Worm (Caenorhabditis elegans) whole organism, early embryonic: ENCODE results near the gene acp-2.

ENCODE experiments used
- aly-1 ChIP-seq: sonication (generic microtip); optimal IDR thresholded peaks from 2 replicates; lab custom pipeline; 2016; ENCODE audit warnings: missing genetic modification characterization, missing compliant biosample characterization
- ama-1 ChIP-seq: fragments of 150-350 bp; optimal IDR thresholded peaks from 2 replicates; lab custom pipeline; 2014
- ceh-13 ChIP-seq: fragments of 200-800 bp; sonication (Bioruptor generic); optimal IDR thresholded peaks from 2 replicates; lab custom pipeline; 2018; ENCODE audit warnings: mild to moderate bottlenecking, missing genetic modification characterization, missing compliant biosample characterization
- ceh-36 ChIP-seq: sonication (generic microtip); optimal IDR thresholded peaks from 2 replicates; lab custom pipeline; 2016; ENCODE audit warnings: missing genetic modification characterization, inconsistent platforms, missing compliant biosample characterization
- flt-1 ChIP-seq: fragments of 200-800 bp; sonication (Bioruptor generic); IDR thresholded peaks from 2 replicates; pipeline ENCODE4 v1.3.6; 2022; ENCODE audit warnings: missing genetic modification characterization, missing compliant biosample characterization
- hmbx-1 ChIP-seq: sonication (generic microtip); optimal IDR thresholded peaks from 2 replicates; lab custom pipeline; 2016; ENCODE audit warnings: mild to moderate bottlenecking, missing genetic modification characterization, missing compliant biosample characterization
- hmg-4 ChIP-seq: fragments of 200-800 bp; sonication (Bioruptor generic); optimal IDR thresholded peaks from 2 replicates; lab custom pipeline; 2018; ENCODE audit warnings: mild to moderate bottlenecking, missing genetic modification characterization, missing compliant biosample characterization
- pes-1 ChIP-seq: fragments of 200-800 bp; sonication (Bioruptor generic); IDR thresholded peaks from 2 replicates; pipeline ENCODE4 v1.3.6; 2022; ENCODE audit warnings: missing genetic modification reagents, missing genetic modification characterization, missing compliant biosample characterization
- scrt-1 ChIP-seq: fragments of 200-800 bp; sonication (Bioruptor generic); IDR thresholded peaks from 2 replicates; pipeline ENCODE4 v1.3.6; 2022; ENCODE audit warnings: missing genetic modification characterization, missing compliant biosample characterization
- sea-1 ChIP-seq: fragments of 200-800 bp; sonication (Bioruptor generic); conservative IDR thresholded peaks from 2 replicates; pipeline ENCODE4 v1.3.6; 2022; ENCODE audit warnings: missing genetic modification characterization, missing compliant biosample characterization
- tbx-11 ChIP-seq: fragments of 200-800 bp; sonication (Bioruptor generic); IDR thresholded peaks from 2 replicates; pipeline ENCODE4 v1.3.6; 2022; ENCODE audit warnings: missing genetic modification characterization, missing compliant biosample characterization

DNA sequence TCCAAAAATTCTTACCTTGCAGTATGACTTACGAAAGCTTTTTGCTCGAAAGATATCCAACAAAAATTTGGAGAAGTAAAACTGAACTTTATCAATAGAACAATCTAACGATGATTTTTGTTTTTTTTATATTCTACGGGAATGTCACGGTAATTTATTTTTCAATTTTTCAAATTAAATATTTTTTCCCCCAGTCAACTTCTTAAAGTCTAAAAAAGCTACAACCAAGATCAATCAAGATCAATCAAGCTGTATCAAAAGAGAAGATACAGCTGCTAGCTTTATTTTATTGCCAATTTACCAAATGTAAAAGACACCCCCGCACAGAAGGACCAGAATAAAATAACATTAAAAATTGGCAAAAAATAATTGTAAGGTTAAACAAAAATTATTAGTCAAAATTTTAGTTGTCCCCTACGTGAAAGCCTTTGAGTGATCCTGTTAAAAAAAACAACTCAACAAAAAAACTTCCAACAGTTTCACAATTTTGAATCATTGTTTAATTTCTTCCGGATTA is 43.5 kb upstream of the acp-2 start, which contains the start of the genes M05D6.1 and M05D6.3:
- no peak for TF ChIP-seq tbx-11 (GFP tag; lab: Robert Waterston, UW)
- TF ChIP-seq ceh-36 (tag; lab: Kevin White, UChicago), result no peak
- TF ChIP-seq ama-1 (lab: Kevin White, UChicago), result no peak
- TF ChIP-seq sea-1 (GFP tag; lab: Robert Waterston, UW), result no peak
- no peak for TF ChIP-seq scrt-1 (GFP tag; lab: Robert Waterston, UW)
- TF ChIP-seq hmg-4 (GFP tag; lab: Kevin White, UChicago), result no peak
- no peak for TF ChIP-seq hmbx-1
- no peak for TF ChIP-seq flt-1 (GFP tag; lab: Robert Waterston, UW)
- no peak for TF ChIP-seq ceh-13 (GFP tag; lab: Kevin White, UChicago)
- TF ChIP-seq pes-1 (GFP tag; lab: Robert Waterston, UW), result no peak
- TF ChIP-seq aly-1 (tag; lab: Kevin White, UChicago), result no peak
